Fruit fly (Drosophila melanogaster): ENCODE data around the gene CG1750.

The CG1750 gene

dm6 chr3R:31213227-31213626, 41.5 kb downstream of the CG1750 start, which contains the start of the genes Zwilch and CG1542 (continued):
- no peak for TF ChIP-seq CG13894 (tag; optimal IDR thresholded peaks at IDR 0.05)
- TF ChIP-seq CG17802 (tag; optimal IDR thresholded peaks at IDR 0.05) = no peak
- TF ChIP-seq eyg (GFP tag; optimal IDR thresholded peaks at IDR 0.05) = no peak
- no peak for TF ChIP-seq CG10431 (GFP tag; optimal IDR thresholded peaks at IDR 0.05)
- TF ChIP-seq Myb (GFP tag; optimal IDR thresholded peaks at IDR 0.05) = peak; percentile 73
- no peak for TF ChIP-seq p53 (GFP tag; optimal IDR thresholded peaks at IDR 0.05)
- TF ChIP-seq CG15479 (GFP tag; optimal IDR thresholded peaks at IDR 0.05) = no peak
- TF ChIP-seq CG18476 (GFP tag; optimal IDR thresholded peaks at IDR 0.05) = no peak
- no peak for TF ChIP-seq CG12236 (GFP tag; optimal IDR thresholded peaks at IDR 0.05)
- no peak for TF ChIP-seq ase (GFP tag; IDR thresholded peaks at IDR 0.05)
- TF ChIP-seq sna (GFP tag; IDR thresholded peaks at IDR 0.05; ENCODE audit: partially characterized antibody) = peak; percentile 74
- TF ChIP-seq CG11398 (GFP tag; optimal IDR thresholded peaks at IDR 0.05) = no peak
- TF ChIP-seq CG17612 (GFP tag; IDR thresholded peaks at IDR 0.05) = no peak
- 0 out of 2 replicates have a peak, but pooled peaks have one; percentile 32 for TF ChIP-seq CG42726 (GFP tag; IDR thresholded peaks at IDR 0.05; ENCODE audit: partially characterized antibody)
- no peak for TF ChIP-seq sug (tag; optimal IDR thresholded peaks at IDR 0.05)
- no peak for TF ChIP-seq Hr3 (GFP tag; optimal IDR thresholded peaks at IDR 0.05)
- TF ChIP-seq tll (GFP tag; optimal IDR thresholded peaks at IDR 0.05) = no peak
- no peak for TF ChIP-seq NK7.1 (GFP tag; optimal IDR thresholded peaks at IDR 0.05)
- TF ChIP-seq az2 (GFP tag; optimal IDR thresholded peaks at IDR 0.05) = no peak
- no peak for TF ChIP-seq lmd (GFP tag; IDR thresholded peaks at IDR 0.05)
- TF ChIP-seq abd-A (tag; optimal IDR thresholded peaks at IDR 0.05) = no peak
- TF ChIP-seq Dp (GFP tag; optimal IDR thresholded peaks at IDR 0.05) = peak; percentile 93
- no peak for TF ChIP-seq CG3163 (GFP tag; optimal IDR thresholded peaks at IDR 0.05)
- no peak for TF ChIP-seq CG2202 (tag; optimal IDR thresholded peaks at IDR 0.05)
- TF ChIP-seq mld (GFP tag; IDR thresholded peaks at IDR 0.05; ENCODE audit: partially characterized antibody) = no peak
- peak; percentile 97 for TF ChIP-seq E2f2 (GFP tag; IDR thresholded peaks at IDR 0.05)
- TF ChIP-seq CG30020 (tag; optimal IDR thresholded peaks at IDR 0.05) = no peak
- TF ChIP-seq CG14441 (GFP tag; IDR thresholded peaks at IDR 0.05) = no peak
- no peak for TF ChIP-seq jing (GFP tag; optimal IDR thresholded peaks at IDR 0.05)
- peak; percentile 70 for TF ChIP-seq Scr (GFP tag; IDR thresholded peaks at IDR 0.05; ENCODE audit: partially characterized antibody)
- TF ChIP-seq da (GFP tag; optimal IDR thresholded peaks at IDR 0.05) = no peak
- TF ChIP-seq zf30C (GFP tag; optimal IDR thresholded peaks at IDR 0.05) = no peak
- no peak for TF ChIP-seq Jarid2 (GFP tag; optimal IDR thresholded peaks at IDR 0.05)
- TF ChIP-seq CG6683 (GFP tag; optimal IDR thresholded peaks at IDR 0.05) = no peak
- no peak for TF ChIP-seq CG33213 (GFP tag; optimal IDR thresholded peaks at IDR 0.05)
- no peak for TF ChIP-seq en (GFP tag; optimal IDR thresholded peaks at IDR 0.05)
- no peak for TF ChIP-seq CG10366 (GFP tag; IDR thresholded peaks at IDR 0.05)
- no peak for TF ChIP-seq bsh (GFP tag; optimal IDR thresholded peaks at IDR 0.05)
- TF ChIP-seq yki (optimal IDR thresholded peaks at IDR 0.05) = no peak
- TF ChIP-seq Pdp1 (GFP tag; optimal IDR thresholded peaks at IDR 0.05) = no peak
- TF ChIP-seq ci (GFP tag; IDR thresholded peaks at IDR 0.05) = 0 out of 3 replicates have a peak, but pooled peaks have one; percentile 58
- peak; percentile 96 for TF ChIP-seq Dref (GFP tag; IDR thresholded peaks at IDR 0.05)
- TF ChIP-seq ham (GFP tag; IDR thresholded peaks at IDR 0.05) = no peak
- no peak for TF ChIP-seq insv (GFP tag; optimal IDR thresholded peaks at IDR 0.05)
- no peak for TF ChIP-seq HHEX (GFP tag; optimal IDR thresholded peaks at IDR 0.05)
- no peak for TF ChIP-seq mam (GFP tag; optimal IDR thresholded peaks at IDR 0.05)
- no peak for TF ChIP-seq run (tag; optimal IDR thresholded peaks at IDR 0.05)
- TF ChIP-seq dimm (GFP tag; IDR thresholded peaks at IDR 0.05) = no peak
- TF ChIP-seq chif (GFP tag; optimal IDR thresholded peaks at IDR 0.05) = no peak
- TF ChIP-seq slbo (GFP tag; IDR thresholded peaks at IDR 0.05) = no peak
- TF ChIP-seq CG17829 (tag; optimal IDR thresholded peaks at IDR 0.05) = peak; percentile 41
- no peak for TF ChIP-seq CG12942 (GFP tag; optimal IDR thresholded peaks at IDR 0.05)

Data from whole organism, embryonic.